Worm (Caenorhabditis elegans) whole organism, mixed stage, embryonic: ENCODE measurements around the gene sam-10.

Experiments
- M03D4.4 ChIP-seq: sonication (generic microtip); optimal IDR thresholded peaks from 2 replicates; lab custom pipeline; 2017; ENCODE audit warnings: mild to moderate bottlenecking, missing genetic modification characterization, missing compliant biosample characterization
- bed-3 ChIP-seq: fragments of 200-800 bp; sonication (Bioruptor generic); optimal IDR thresholded peaks from 3 replicates; lab custom pipeline; 2018; ENCODE audit warnings: mild to moderate bottlenecking, missing genetic modification characterization, moderate library complexity, missing compliant biosample characterization
- blmp-1 ChIP-seq: fragments of 150-350 bp; optimal IDR thresholded peaks from 2 replicates; lab custom pipeline; 2014; ENCODE audit warnings: missing biosample characterization, missing genetic modification characterization
- ceh-39 ChIP-seq: fragments of 150-350 bp; optimal IDR thresholded peaks from 2 replicates; lab custom pipeline; 2014; ENCODE audit warnings: missing biosample characterization, missing genetic modification characterization
- ceh-43 ChIP-seq: fragments of 200-800 bp; sonication (Bioruptor generic); optimal IDR thresholded peaks from 2 replicates; lab custom pipeline; 2018; ENCODE audit warnings: mild to moderate bottlenecking, missing genetic modification characterization, moderate library complexity, missing compliant biosample characterization
- ceh-83 ChIP-seq: fragments of 200-800 bp; sonication (Bioruptor generic); optimal IDR thresholded peaks from 2 replicates; lab custom pipeline; 2018; ENCODE audit warnings: mild to moderate bottlenecking, missing genetic modification characterization, missing compliant biosample characterization
- ces-1 ChIP-seq: fragments of 150-350 bp; optimal IDR thresholded peaks from 2 replicates; lab custom pipeline; 2014; ENCODE audit warnings: missing biosample characterization, missing genetic modification reagents, missing genetic modification characterization
- cnd-1 ChIP-seq: fragments of 200-800 bp; sonication (Bioruptor generic); optimal IDR thresholded peaks from 2 replicates; lab custom pipeline; 2018; ENCODE audit warnings: mild to moderate bottlenecking, missing genetic modification characterization, missing compliant biosample characterization
- drap-1 ChIP-seq: fragments of 200-800 bp; sonication (Bioruptor generic); optimal IDR thresholded peaks from 3 replicates; lab custom pipeline; 2018; ENCODE audit warnings: mild to moderate bottlenecking, missing genetic modification characterization, missing compliant biosample characterization
- elt-1 ChIP-seq: sonication (generic microtip); optimal IDR thresholded peaks from 2 replicates; lab custom pipeline; 2017; ENCODE audit warnings: missing genetic modification characterization, mild to moderate bottlenecking, missing compliant biosample characterization, antibody characterized with exemption, moderate library complexity, borderline replicate concordance; ENCODE audit not compliant: insufficient read depth
- elt-3 ChIP-seq: fragments of 150-350 bp; optimal IDR thresholded peaks from 2 replicates; lab custom pipeline; 2014; ENCODE audit warnings: missing biosample characterization, missing genetic modification characterization
- flh-1 ChIP-seq: fragments of 200-800 bp; sonication (Bioruptor generic); optimal IDR thresholded peaks from 2 replicates; lab custom pipeline; 2018; ENCODE audit warnings: mild to moderate bottlenecking, missing genetic modification characterization, moderate library complexity, missing compliant biosample characterization
- ham-2 ChIP-seq: fragments of 200-800 bp; sonication (Bioruptor generic); optimal IDR thresholded peaks from 2 replicates; lab custom pipeline; 2018; ENCODE audit warnings: mild to moderate bottlenecking, missing genetic modification characterization, missing compliant biosample characterization
- hlh-1 ChIP-seq: fragments of 150-350 bp; optimal IDR thresholded peaks from 2 replicates; lab custom pipeline; 2014; ENCODE audit warnings: missing biosample characterization, missing genetic modification reagents, missing genetic modification characterization
- lin-13 ChIP-seq: fragments of 150-350 bp; optimal IDR thresholded peaks from 2 replicates; lab custom pipeline; 2014; ENCODE audit warnings: missing biosample characterization, missing genetic modification characterization
- lin-32 ChIP-seq: fragments of 200-800 bp; sonication (Bioruptor generic); optimal IDR thresholded peaks from 2 replicates; lab custom pipeline; 2018; ENCODE audit warnings: mild to moderate bottlenecking, missing genetic modification characterization, missing compliant biosample characterization
- lsy-2 ChIP-seq: fragments of 150-350 bp; optimal IDR thresholded peaks from 2 replicates; lab custom pipeline; 2014; ENCODE audit warnings: missing biosample characterization, missing genetic modification characterization
- mab-5 ChIP-seq: fragments of 150-350 bp; optimal IDR thresholded peaks from 2 replicates; lab custom pipeline; 2014; ENCODE audit warnings: missing biosample characterization, missing genetic modification characterization
- mep-1 ChIP-seq: fragments of 150-350 bp; optimal IDR thresholded peaks from 2 replicates; lab custom pipeline; 2017; ENCODE audit warnings: missing biosample characterization, missing genetic modification reagents, missing genetic modification characterization, inconsistent platforms
- mls-2 ChIP-seq: sonication (generic microtip); optimal IDR thresholded peaks from 2 replicates; lab custom pipeline; 2016; ENCODE audit warnings: mild to moderate bottlenecking, missing genetic modification characterization, moderate library complexity, missing compliant biosample characterization
- nhr-12 ChIP-seq: fragments of 150-350 bp; optimal IDR thresholded peaks from 2 replicates; lab custom pipeline; 2014; ENCODE audit warnings: missing biosample characterization, missing genetic modification characterization
- nhr-2 ChIP-seq: fragments of 150-350 bp; optimal IDR thresholded peaks from 2 replicates; lab custom pipeline; 2014; ENCODE audit warnings: missing biosample characterization, missing genetic modification characterization
- nhr-237 ChIP-seq: fragments of 150-350 bp; optimal IDR thresholded peaks from 2 replicates; lab custom pipeline; 2014; ENCODE audit warnings: missing biosample characterization, missing genetic modification characterization
- nhr-28 ChIP-seq: fragments of 150-350 bp; optimal IDR thresholded peaks from 2 replicates; lab custom pipeline; 2014; ENCODE audit warnings: missing biosample characterization, missing genetic modification characterization
- nhr-76 ChIP-seq: sonication (generic microtip); optimal IDR thresholded peaks from 2 replicates; lab custom pipeline; 2017; ENCODE audit warnings: missing biosample characterization, missing genetic modification characterization
- pha-4 ChIP-seq: fragments of 150-350 bp; optimal IDR thresholded peaks from 2 replicates; lab custom pipeline; 2018; ENCODE audit warnings: missing biosample characterization, missing genetic modification reagents, missing genetic modification characterization
- sem-2 ChIP-seq: fragments of 200-800 bp; sonication (Bioruptor generic); optimal IDR thresholded peaks from 2 replicates; lab custom pipeline; 2018; ENCODE audit warnings: mild to moderate bottlenecking, missing genetic modification characterization, missing compliant biosample characterization
- snpc-4 ChIP-seq: fragments of 150-350 bp; optimal IDR thresholded peaks from 2 replicates; lab custom pipeline; 2014; ENCODE audit warnings: missing biosample characterization, missing genetic modification characterization
- sptf-1 ChIP-seq: sonication (generic microtip); optimal IDR thresholded peaks from 2 replicates; lab custom pipeline; 2017; ENCODE audit warnings: mild to moderate bottlenecking, missing genetic modification characterization, moderate library complexity, missing compliant biosample characterization
- tbx-8 ChIP-seq: fragments of 200-800 bp; sonication (Bioruptor generic); optimal IDR thresholded peaks from 2 replicates; lab custom pipeline; 2018; ENCODE audit warnings: mild to moderate bottlenecking, missing genetic modification characterization, moderate library complexity, missing compliant biosample characterization
- unc-120 ChIP-seq: sonication (generic microtip); optimal IDR thresholded peaks from 2 replicates; lab custom pipeline; 2017; ENCODE audit warnings: missing genetic modification characterization, missing compliant biosample characterization; ENCODE audit not compliant: poor library complexity, severe bottlenecking
- unc-39 ChIP-seq: fragments of 150-350 bp; optimal IDR thresholded peaks from 2 replicates; lab custom pipeline; 2014; ENCODE audit warnings: missing biosample characterization, missing genetic modification characterization
- unc-62 ChIP-seq: fragments of 150-350 bp; optimal IDR thresholded peaks from 2 replicates; lab custom pipeline; 2014; ENCODE audit warnings: missing biosample characterization, missing genetic modification reagents, missing genetic modification characterization
- zip-8 ChIP-seq: fragments of 150-350 bp; optimal IDR thresholded peaks from 2 replicates; lab custom pipeline; 2014; ENCODE audit warnings: missing biosample characterization, missing genetic modification characterization
- ztf-11 ChIP-seq: fragments of 150-350 bp; optimal IDR thresholded peaks from 2 replicates; lab custom pipeline; 2014; ENCODE audit warnings: missing biosample characterization, missing genetic modification characterization

Gene sam-10

ce11 chrII:13297935-13298334 is 32.4 kb downstream of the sam-10 start:
- TF ChIP-seq elt-3 = no peak
- TF ChIP-seq mep-1 (tag; lab: Kevin White, UChicago) = no peak
- no peak for TF ChIP-seq drap-1
- TF ChIP-seq nhr-237 (tag; lab: Kevin White, UChicago) = no peak
- TF ChIP-seq nhr-2 (tag; lab: Kevin White, UChicago) = no peak
- no peak for TF ChIP-seq nhr-76 (tag; lab: Kevin White, UChicago)
- no peak for TF ChIP-seq ztf-11 (tag; lab: Kevin White, UChicago)
- TF ChIP-seq ham-2 (GFP tag; lab: Kevin White, UChicago) = no peak
- TF ChIP-seq ceh-43 = no peak
- no peak for TF ChIP-seq ces-1 (GFP tag; lab: Kevin White, UChicago)
- TF ChIP-seq lin-13 = no peak
- no peak for TF ChIP-seq lin-32 (GFP tag; lab: Kevin White, UChicago)
- no peak for TF ChIP-seq zip-8 (tag; lab: Kevin White, UChicago)
- no peak for TF ChIP-seq lsy-2 (tag; lab: Kevin White, UChicago)
- no peak for TF ChIP-seq ceh-39 (tag; lab: Kevin White, UChicago)
- TF ChIP-seq hlh-1 (tag; lab: Kevin White, UChicago) = no peak
- TF ChIP-seq sem-2 (GFP tag; lab: Kevin White, UChicago) = no peak
- no peak for TF ChIP-seq sptf-1 (tag; lab: Kevin White, UChicago)
- TF ChIP-seq unc-39 (tag; lab: Kevin White, UChicago) = no peak
- no peak for TF ChIP-seq tbx-8 (GFP tag; lab: Kevin White, UChicago)

DNA sequence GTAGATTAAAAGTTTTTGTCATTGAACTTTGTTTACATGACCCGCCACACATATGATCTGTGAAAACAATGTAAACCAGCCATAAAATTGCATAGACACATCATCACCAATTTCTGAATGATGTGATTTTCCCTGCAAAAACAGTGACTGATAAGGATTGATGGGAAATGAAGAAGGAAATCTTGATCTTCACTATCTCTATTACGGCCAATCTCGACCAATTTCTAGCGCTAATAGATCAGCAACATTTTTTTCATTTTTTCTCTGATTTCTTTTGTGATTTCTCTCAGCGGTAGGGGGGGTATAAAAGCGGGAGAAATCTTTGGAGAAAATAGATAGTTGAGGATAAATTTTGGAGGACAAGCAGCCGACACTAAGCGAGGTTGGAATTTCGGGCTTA is 33.0 kb downstream of the sam-10 start:
- no peak for TF ChIP-seq pha-4 (tag; lab: Kevin White, UChicago)
- no peak for TF ChIP-seq ztf-11 (tag; lab: Kevin White, UChicago)
- no peak for TF ChIP-seq ceh-43
- no peak for TF ChIP-seq nhr-237 (tag; lab: Kevin White, UChicago)
- no peak for TF ChIP-seq lin-32 (GFP tag; lab: Kevin White, UChicago)
- TF ChIP-seq blmp-1 (tag; lab: Kevin White, UChicago) = no peak
- no peak for TF ChIP-seq hlh-1 (tag; lab: Kevin White, UChicago)

ce11 chrII:13293502-13293901 is 36.8 kb downstream of the sam-10 start:
- TF ChIP-seq zip-8 (tag; lab: Kevin White, UChicago) (no peak), ceh-39 (tag; lab: Kevin White, UChicago) (no peak), pha-4 (tag; lab: Kevin White, UChicago) (no peak), snpc-4 (tag; lab: Kevin White, UChicago) (no peak), elt-1 (tag; lab: Kevin White, UChicago) (peak; percentile 40), nhr-2 (tag; lab: Kevin White, UChicago) (no peak), sptf-1 (tag; lab: Kevin White, UChicago) (no peak)

- TF ChIP-seq sptf-1 (tag; lab: Kevin White, UChicago) (no peak), mls-2 (tag; lab: Kevin White, UChicago) (no peak), lsy-2 (tag; lab: Kevin White, UChicago) (no peak), elt-1 (tag; lab: Kevin White, UChicago) (peak; percentile 94), unc-39 (tag; lab: Kevin White, UChicago) (no peak), ceh-83 (GFP tag; lab: Kevin White, UChicago) (no peak)
Observed at ce11 chrII:13292913-13293312, 37.4 kb downstream of the sam-10 start.

ce11 chrII:13291406-13292124 is 38.8 kb downstream of the sam-10 start:
- TF ChIP-seq elt-3 = no peak
- TF ChIP-seq bed-3 (GFP tag; lab: Kevin White, UChicago) = no peak
- TF ChIP-seq sem-2 (GFP tag; lab: Kevin White, UChicago) = no peak
- no peak for TF ChIP-seq ces-1 (GFP tag; lab: Kevin White, UChicago)
- TF ChIP-seq sptf-1 (tag; lab: Kevin White, UChicago) = peak; percentile 21
- peak; percentile 72 for TF ChIP-seq unc-120
- TF ChIP-seq ceh-43 = no peak
- TF ChIP-seq unc-39 (tag; lab: Kevin White, UChicago) = no peak
- TF ChIP-seq cnd-1 = peak; percentile 65
- TF ChIP-seq nhr-2 (tag; lab: Kevin White, UChicago) = peak; percentile 81
- TF ChIP-seq lin-32 (GFP tag; lab: Kevin White, UChicago) = no peak
- no peak for TF ChIP-seq ceh-83 (GFP tag; lab: Kevin White, UChicago)
- peak; percentile 63 for TF ChIP-seq unc-62 (GFP tag; lab: Kevin White, UChicago)
- TF ChIP-seq mab-5 (tag; lab: Kevin White, UChicago) = no peak
- TF ChIP-seq hlh-1 (tag; lab: Kevin White, UChicago) = peak; percentile 91
- no peak for TF ChIP-seq ztf-11 (tag; lab: Kevin White, UChicago)
- TF ChIP-seq drap-1 = peak; percentile 34
- TF ChIP-seq mls-2 (tag; lab: Kevin White, UChicago) = peak; percentile 68
- no peak for TF ChIP-seq pha-4 (tag; lab: Kevin White, UChicago)
- TF ChIP-seq lsy-2 (tag; lab: Kevin White, UChicago) = no peak
- peak; percentile 24 for TF ChIP-seq mep-1 (tag; lab: Kevin White, UChicago)
- TF ChIP-seq nhr-237 (tag; lab: Kevin White, UChicago) = peak; percentile 60
- TF ChIP-seq zip-8 (tag; lab: Kevin White, UChicago) = no peak
- TF ChIP-seq nhr-12 (tag; lab: Kevin White, UChicago) = no peak
- TF ChIP-seq nhr-76 (tag; lab: Kevin White, UChicago) = no peak
- no peak for TF ChIP-seq flh-1 (GFP tag; lab: Kevin White, UChicago)
- peak; percentile 19 for TF ChIP-seq lin-13
- no peak for TF ChIP-seq blmp-1 (tag; lab: Kevin White, UChicago)
- no peak for TF ChIP-seq nhr-28 (tag; lab: Kevin White, UChicago)
- TF ChIP-seq elt-1 (tag; lab: Kevin White, UChicago) = peak; percentile 69
- TF ChIP-seq M03D4.4 (tag; lab: Kevin White, UChicago) = peak; percentile 46
- TF ChIP-seq tbx-8 (GFP tag; lab: Kevin White, UChicago) = peak; percentile 52
